Fruit fly (Drosophila melanogaster): ENCODE results near the gene CG7656.

CG7656 gene

dm6 chr3L:15587445-15588381 is at the start of gene CG7656:
CG7656 (minus strand) TSS chr3L:15588175.
- no peak for TF ChIP-seq CG17801 (GFP tag; optimal IDR thresholded peaks at IDR 0.05; ENCODE audit: partially characterized antibody)

DNA sequence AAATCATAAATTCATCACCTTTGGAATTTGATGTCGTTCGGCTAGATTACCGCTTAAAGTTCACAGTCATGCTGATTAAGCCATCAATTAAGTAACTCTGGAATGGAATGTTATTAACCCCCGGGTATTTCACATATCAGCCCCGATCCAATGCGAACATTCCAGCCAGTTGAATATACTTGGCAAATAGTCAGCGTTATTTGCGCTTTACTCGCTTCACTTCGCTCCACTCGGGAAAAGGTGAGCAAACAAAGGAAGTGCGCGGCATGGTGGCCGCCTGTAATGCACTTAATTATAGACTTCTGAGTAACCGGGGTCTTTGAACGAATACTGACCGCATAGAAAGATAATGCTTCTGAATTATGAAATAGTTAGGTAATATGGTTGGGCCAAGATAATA is 49.6 kb upstream of the CG7656 start:
- no peak for TF ChIP-seq CG17801 (GFP tag; optimal IDR thresholded peaks at IDR 0.05; ENCODE audit: partially characterized antibody)

- TF ChIP-seq CG17801 (GFP tag; optimal IDR thresholded peaks at IDR 0.05; ENCODE audit: partially characterized antibody) = no peak
Observed at dm6 chr3L:15636978-15637377, 49.0 kb upstream of the CG7656 start.

- no peak for TF ChIP-seq CG17801 (GFP tag; optimal IDR thresholded peaks at IDR 0.05; ENCODE audit: partially characterized antibody)
Observed at dm6 chr3L:15636359-15636758, 48.4 kb upstream of the CG7656 start.

DNA sequence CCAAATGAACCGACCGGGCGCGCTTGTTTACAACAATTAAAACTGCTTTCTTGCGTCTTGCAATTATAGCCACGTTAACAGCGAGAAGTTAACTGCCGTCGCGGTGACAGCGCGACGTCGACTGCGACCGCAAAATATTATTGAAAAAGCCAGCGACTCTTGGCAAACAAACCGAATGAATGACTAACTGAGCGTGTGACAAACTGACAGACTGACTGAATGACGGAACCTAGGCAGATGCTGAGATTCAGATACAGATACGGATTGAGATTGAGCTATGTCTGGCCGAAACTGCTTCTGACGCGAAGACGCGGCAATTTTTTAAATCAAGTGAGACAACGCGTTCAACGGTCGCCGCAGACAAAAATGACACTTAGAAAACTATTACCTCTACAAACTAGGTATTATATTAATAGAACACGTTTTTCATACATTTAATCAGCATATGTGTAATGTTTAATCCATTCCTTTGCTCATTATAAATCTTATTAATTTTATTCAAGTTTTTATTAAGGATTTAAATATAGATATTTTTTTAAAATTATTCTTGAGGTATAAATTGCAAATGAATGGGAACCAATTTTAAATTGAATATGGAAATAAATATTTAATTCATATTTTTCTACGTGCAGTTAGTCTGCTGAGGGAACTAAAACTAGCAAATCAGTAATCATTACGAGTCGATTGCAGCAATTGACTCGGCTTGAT is 46.5 kb upstream of the CG7656 start:
- TF ChIP-seq CG17801 (GFP tag; optimal IDR thresholded peaks at IDR 0.05; ENCODE audit: partially characterized antibody) = no peak

DNA sequence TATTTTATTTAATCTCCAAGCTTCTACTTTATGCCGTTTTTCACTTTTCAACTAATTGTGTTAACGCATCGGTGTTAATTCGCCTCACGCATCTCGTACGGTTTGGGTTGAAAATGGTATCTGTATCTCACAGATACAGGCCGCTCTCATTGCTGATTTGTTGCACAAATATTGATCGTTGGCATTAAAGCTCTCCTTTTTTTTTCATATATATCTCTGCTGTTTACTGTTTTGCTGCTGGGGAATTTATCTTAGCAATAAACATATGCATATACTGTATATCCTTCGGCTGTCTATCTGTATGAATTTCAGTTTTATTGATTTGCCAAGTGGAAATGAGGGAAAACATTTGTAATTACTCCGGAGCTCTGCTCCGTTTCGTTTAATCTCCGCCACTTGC is 44.7 kb upstream of the CG7656 start:
- no peak for TF ChIP-seq CG17801 (GFP tag; optimal IDR thresholded peaks at IDR 0.05; ENCODE audit: partially characterized antibody)

DNA sequence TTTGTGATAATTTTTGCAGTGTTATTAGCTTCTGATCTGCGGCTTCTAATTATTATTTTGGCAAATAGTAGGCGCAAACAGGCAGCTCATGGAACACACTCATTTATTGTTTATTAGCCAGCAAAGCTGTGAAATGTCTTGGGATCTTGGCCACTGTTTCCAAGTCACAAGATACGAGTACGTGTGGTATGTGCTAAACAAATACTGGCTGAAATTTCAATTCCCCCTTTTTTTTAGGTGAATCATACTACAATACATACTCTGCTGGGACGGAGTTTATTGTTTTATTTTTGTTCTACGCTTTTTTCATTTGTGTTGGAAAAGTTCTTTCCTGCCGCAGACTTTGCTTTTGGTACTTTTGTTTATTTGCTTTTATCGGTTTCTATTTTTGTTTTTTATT is 43.1 kb upstream of the CG7656 start:
- TF ChIP-seq CG17801 (GFP tag; optimal IDR thresholded peaks at IDR 0.05; ENCODE audit: partially characterized antibody) = no peak

- TF ChIP-seq CG17801 (GFP tag; optimal IDR thresholded peaks at IDR 0.05; ENCODE audit: partially characterized antibody) = no peak
Observed at dm6 chr3L:15627295-15627694, 39.3 kb upstream of the CG7656 start.

dm6 chr3L:15625676-15626414 is 37.9 kb upstream of the CG7656 start:
- TF ChIP-seq CG17801 (GFP tag; optimal IDR thresholded peaks at IDR 0.05; ENCODE audit: partially characterized antibody) = peak; percentile 92

dm6 chr3L:15624944-15625610 is 37.1 kb upstream of the CG7656 start:
- no peak for TF ChIP-seq CG17801 (GFP tag; optimal IDR thresholded peaks at IDR 0.05; ENCODE audit: partially characterized antibody)

DNA sequence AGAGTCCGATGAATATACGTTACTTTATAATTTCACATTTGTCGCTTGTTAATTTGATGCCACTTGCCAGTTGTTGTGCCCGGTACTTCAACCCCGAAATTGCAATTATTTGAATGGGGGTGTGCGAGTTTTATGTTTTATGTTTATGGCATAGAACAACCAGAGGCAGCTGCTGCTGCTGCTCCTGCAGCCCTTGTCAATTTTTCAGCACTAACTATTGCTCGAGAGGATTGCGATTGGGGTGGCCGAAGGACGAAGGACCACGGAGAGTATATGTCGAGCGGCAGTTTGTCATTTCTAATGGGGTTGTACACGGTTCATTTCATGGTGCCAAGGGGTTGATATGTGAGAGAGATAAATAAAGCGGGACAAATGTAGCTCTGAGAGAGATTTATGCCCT is 36.1 kb upstream of the CG7656 start:
- no peak for TF ChIP-seq CG17801 (GFP tag; optimal IDR thresholded peaks at IDR 0.05; ENCODE audit: partially characterized antibody)

DNA sequence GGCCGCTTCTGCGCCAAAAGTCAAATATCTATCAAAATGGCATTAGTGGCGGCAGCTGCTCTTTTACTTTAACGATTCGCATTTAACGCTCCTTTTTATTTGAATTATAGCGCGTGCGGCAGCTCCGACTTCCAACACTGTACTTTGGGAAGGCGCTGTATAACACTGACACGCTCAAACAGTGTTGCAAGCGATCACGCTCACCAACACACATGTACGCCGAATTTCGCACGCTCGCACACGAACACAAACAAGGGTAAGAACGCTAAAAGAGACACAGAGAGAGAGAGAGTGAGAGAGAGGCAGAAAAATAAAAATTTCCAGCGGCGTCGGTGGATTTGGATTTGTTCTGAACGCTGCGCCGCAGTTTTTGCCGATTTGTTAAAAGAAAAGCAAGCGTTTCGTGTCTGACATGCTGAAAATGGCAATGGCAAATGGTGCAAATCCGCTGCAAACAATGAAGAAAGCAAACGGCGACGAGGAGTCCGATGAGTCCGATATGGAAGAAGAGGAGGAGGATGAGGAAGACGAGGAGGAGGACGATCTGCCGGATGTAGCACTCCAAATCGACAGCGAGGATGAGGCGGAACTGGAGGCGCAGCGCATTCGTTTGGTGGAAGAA is 31.8 kb upstream of the CG7656 start, which contains the start of gene Phs:
Gene Phs, plus strand, starts transcription at position 276 of the 622 bp plus-strand sequence.
- TF ChIP-seq CG17801 (GFP tag; optimal IDR thresholded peaks at IDR 0.05; ENCODE audit: partially characterized antibody) = peak; percentile 32

dm6 chr3L:15616900-15617299 is 28.9 kb upstream of the CG7656 start:
- no peak for TF ChIP-seq CG17801 (GFP tag; optimal IDR thresholded peaks at IDR 0.05; ENCODE audit: partially characterized antibody)

DNA sequence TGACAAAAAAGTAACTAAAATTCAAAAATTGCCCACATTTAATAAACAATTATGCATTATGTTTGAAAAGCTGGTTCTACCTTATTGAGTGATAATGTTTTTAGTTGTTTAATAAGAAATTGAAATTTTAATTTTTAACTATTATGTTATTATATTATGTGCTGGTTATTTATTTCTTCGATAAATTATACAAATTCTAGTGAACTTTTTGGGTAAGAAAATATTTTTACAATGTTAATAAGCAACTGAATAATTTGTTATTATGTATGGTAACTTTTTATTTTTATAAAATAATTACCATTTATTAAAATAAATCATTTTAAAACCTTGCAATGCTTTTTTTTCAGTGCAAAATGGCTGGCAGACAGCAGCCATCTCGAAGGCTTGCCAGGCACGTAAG is 28.5 kb upstream of the CG7656 start:
- no peak for TF ChIP-seq CG17801 (GFP tag; optimal IDR thresholded peaks at IDR 0.05; ENCODE audit: partially characterized antibody)
